Fruit fly (Drosophila melanogaster) whole organism, embryonic: ENCODE measurements around the gene hkb.

Experiments used
- Ada2b ChIP-seq: fragments of 200-800 bp; sonication (Bioruptor generic); IDR thresholded peaks from 2 replicates; pipeline ENCODE4 v1.3.6; 2022; ENCODE audit warnings: missing biosample characterization, missing genetic modification characterization
- Adf1 ChIP-seq: fragments of 200-800 bp; sonication (Bioruptor generic); IDR thresholded peaks from 2 replicates; pipeline ENCODE4 v1.3.6; 2022; ENCODE audit warnings: missing biosample characterization, missing genetic modification characterization
- Asciz ChIP-seq: fragments of 200-800 bp; sonication (Bioruptor generic); optimal IDR thresholded peaks from 2 replicates; lab custom pipeline; 2017; ENCODE audit warnings: missing biosample characterization, mild to moderate bottlenecking, missing genetic modification characterization, missing genetic modification reagents
- CG10209 ChIP-seq: fragments of 200-800 bp; sonication (Bioruptor generic); optimal IDR thresholded peaks from 3 replicates; lab custom pipeline; 2017; ENCODE audit warnings: missing biosample characterization, mild to moderate bottlenecking, missing genetic modification characterization, missing genetic modification reagents
- CG10274 ChIP-seq: fragments of 200-800 bp; sonication (Bioruptor generic); optimal IDR thresholded peaks from 3 replicates; lab custom pipeline; 2017; ENCODE audit warnings: missing biosample characterization, mild to moderate bottlenecking, missing genetic modification characterization
- CG12104 ChIP-seq: fragments of 200-800 bp; sonication (Bioruptor generic); optimal IDR thresholded peaks from 3 replicates; lab custom pipeline; 2016; ENCODE audit warnings: missing biosample characterization, missing genetic modification characterization
- CG1233 ChIP-seq: fragments of 200-800 bp; sonication (Bioruptor generic); optimal IDR thresholded peaks from 4 replicates; lab custom pipeline; 2018; ENCODE audit warnings: missing biosample characterization, mild to moderate bottlenecking, missing genetic modification characterization
- CG13424 ChIP-seq: fragments of 200-800 bp; sonication (Bioruptor generic); optimal IDR thresholded peaks from 2 replicates; lab custom pipeline; 2019; ENCODE audit warnings: missing biosample characterization, mild to moderate bottlenecking, missing genetic modification characterization, moderate library complexity
- CG14710 ChIP-seq: fragments of 200-800 bp; sonication (Bioruptor generic); optimal IDR thresholded peaks from 3 replicates; lab custom pipeline; 2019; ENCODE audit warnings: missing biosample characterization, mild to moderate bottlenecking, missing genetic modification characterization, moderate library complexity
- CG14860 ChIP-seq: fragments of 200-800 bp; sonication (Bioruptor generic); IDR thresholded peaks from 3 replicates; pipeline ENCODE4 v1.3.6; 2022; ENCODE audit warnings: missing biosample characterization, missing genetic modification characterization; ENCODE audit not compliant: partially characterized antibody
- CG17568 ChIP-seq: fragments of 200-800 bp; sonication (Bioruptor generic); optimal IDR thresholded peaks from 2 replicates; lab custom pipeline; 2018; ENCODE audit warnings: missing biosample characterization, mild to moderate bottlenecking, missing genetic modification characterization, moderate library complexity
- CG2889 ChIP-seq: fragments of 200-800 bp; sonication (Bioruptor generic); IDR thresholded peaks from 3 replicates; pipeline ENCODE4 v1.3.6; 2022; ENCODE audit warnings: missing biosample characterization, missing genetic modification characterization
- CG3407 ChIP-seq: fragments of 200-800 bp; sonication (Bioruptor generic); optimal IDR thresholded peaks from 2 replicates; lab custom pipeline; 2018; ENCODE audit warnings: missing biosample characterization, mild to moderate bottlenecking, missing genetic modification characterization
- CG42726 ChIP-seq: fragments of 200-800 bp; sonication (Bioruptor generic); IDR thresholded peaks from 2 replicates; pipeline ENCODE4 v1.3.6; 2022; ENCODE audit warnings: missing biosample characterization, missing genetic modification characterization; ENCODE audit not compliant: partially characterized antibody
- CG4854 ChIP-seq: fragments of 200-800 bp; sonication (Bioruptor generic); optimal IDR thresholded peaks from 2 replicates; lab custom pipeline; 2016; ENCODE audit warnings: missing biosample characterization, missing genetic modification characterization, inconsistent platforms
- CG5953 ChIP-seq: fragments of 200-800 bp; sonication (Bioruptor generic); IDR thresholded peaks from 2 replicates; pipeline ENCODE4 v1.3.6; 2022; ENCODE audit warnings: missing biosample characterization, missing genetic modification characterization
- CG7839 ChIP-seq: fragments of 200-800 bp; sonication (Bioruptor generic); optimal IDR thresholded peaks from 3 replicates; lab custom pipeline; 2018; ENCODE audit warnings: missing biosample characterization, mild to moderate bottlenecking, missing genetic modification characterization, moderate library complexity
- CG8388 ChIP-seq: fragments of 200-800 bp; sonication (Bioruptor generic); optimal IDR thresholded peaks from 2 replicates; lab custom pipeline; 2019; ENCODE audit warnings: missing biosample characterization, mild to moderate bottlenecking, missing genetic modification characterization, moderate library complexity
- CoRest ChIP-seq: fragments of 200-800 bp; sonication (Bioruptor generic); optimal IDR thresholded peaks from 3 replicates; lab custom pipeline; 2018; ENCODE audit warnings: missing biosample characterization, mild to moderate bottlenecking, missing genetic modification characterization, moderate library complexity
- HHEX ChIP-seq: fragments of 200-800 bp; sonication (Bioruptor generic); optimal IDR thresholded peaks from 3 replicates; lab custom pipeline; 2017; ENCODE audit warnings: missing biosample characterization, mild to moderate bottlenecking, missing genetic modification characterization, missing genetic modification reagents
- Hand ChIP-seq: fragments of 200-800 bp; sonication (Bioruptor generic); optimal IDR thresholded peaks from 2 replicates; lab custom pipeline; 2017; ENCODE audit warnings: mild to moderate bottlenecking, missing biosample characterization, missing genetic modification reagents, missing genetic modification characterization
- Jarid2 ChIP-seq: fragments of 200-800 bp; sonication (Bioruptor generic); optimal IDR thresholded peaks from 3 replicates; lab custom pipeline; 2017; ENCODE audit warnings: mild to moderate bottlenecking, missing biosample characterization, missing genetic modification reagents, missing genetic modification characterization
- Lpt ChIP-seq: fragments of >200 bp; optimal IDR thresholded peaks from 2 replicates; lab custom pipeline; 2018; ENCODE audit warnings: missing biosample characterization, missing genetic modification characterization
- MTF-1 ChIP-seq: fragments of 200-800 bp; sonication (Bioruptor generic); optimal IDR thresholded peaks from 2 replicates; lab custom pipeline; 2018; ENCODE audit warnings: missing biosample characterization, mild to moderate bottlenecking, missing genetic modification characterization, borderline replicate concordance
- Optix ChIP-seq: fragments of 200-800 bp; sonication (Bioruptor generic); IDR thresholded peaks from 3 replicates; pipeline ENCODE4 v1.3.6; 2022; ENCODE audit warnings: missing biosample characterization, missing genetic modification characterization
- Sry-δ ChIP-seq: fragments of 200-800 bp; sonication (Bioruptor generic); optimal IDR thresholded peaks from 2 replicates; lab custom pipeline; 2016; ENCODE audit warnings: missing biosample characterization, missing genetic modification characterization
- Ssrp ChIP-seq: fragments of 200-800 bp; sonication (Bioruptor generic); optimal IDR thresholded peaks from 2 replicates; lab custom pipeline; 2018; ENCODE audit warnings: missing biosample characterization, mild to moderate bottlenecking, missing genetic modification characterization, moderate library complexity
- ash1 ChIP-seq: fragments of 200-800 bp; sonication (Bioruptor generic); optimal IDR thresholded peaks from 2 replicates; lab custom pipeline; 2018; ENCODE audit warnings: missing biosample characterization, mild to moderate bottlenecking, missing genetic modification characterization
- cwo ChIP-seq: fragments of 200-800 bp; sonication (Bioruptor generic); optimal IDR thresholded peaks from 3 replicates; lab custom pipeline; 2017; ENCODE audit warnings: missing biosample characterization, missing genetic modification characterization, mild to moderate bottlenecking, moderate library complexity, missing genetic modification reagents
- disco-r ChIP-seq: fragments of 200-800 bp; sonication (Bioruptor generic); optimal IDR thresholded peaks from 2 replicates; lab custom pipeline; 2016; ENCODE audit warnings: missing biosample characterization, missing genetic modification characterization
- fd96Cb ChIP-seq: fragments of 200-800 bp; sonication (Bioruptor generic); optimal IDR thresholded peaks from 2 replicates; lab custom pipeline; 2018; ENCODE audit warnings: missing biosample characterization, mild to moderate bottlenecking, missing genetic modification characterization, moderate library complexity
- gem ChIP-seq: fragments of 200-800 bp; sonication (Bioruptor generic); optimal IDR thresholded peaks from 2 replicates; lab custom pipeline; 2019; ENCODE audit warnings: missing biosample characterization, mild to moderate bottlenecking, missing genetic modification characterization, moderate library complexity
- gro ChIP-seq: fragments of 200-800 bp; sonication (Bioruptor generic); optimal IDR thresholded peaks from 2 replicates; lab custom pipeline; 2016; ENCODE audit warnings: missing biosample characterization, missing genetic modification characterization
- gsb ChIP-seq: fragments of 200-800 bp; sonication (Bioruptor generic); IDR thresholded peaks from 2 replicates; pipeline ENCODE4 v1.3.6; 2022; ENCODE audit warnings: missing biosample characterization, missing genetic modification characterization
- kah ChIP-seq: fragments of 200-800 bp; sonication (Bioruptor generic); optimal IDR thresholded peaks from 2 replicates; lab custom pipeline; 2018; ENCODE audit warnings: missing biosample characterization, mild to moderate bottlenecking, missing genetic modification characterization
- kni ChIP-seq: fragments of 200-800 bp; sonication (Bioruptor generic); optimal IDR thresholded peaks from 3 replicates; lab custom pipeline; 2017; ENCODE audit warnings: mild to moderate bottlenecking, missing biosample characterization, missing genetic modification reagents, missing genetic modification characterization
- lilli ChIP-seq: fragments of 200-800 bp; sonication (Bioruptor generic); optimal IDR thresholded peaks from 3 replicates; lab custom pipeline; 2016; ENCODE audit warnings: missing biosample characterization, missing genetic modification characterization
- mam ChIP-seq: fragments of 200-800 bp; sonication (Bioruptor generic); optimal IDR thresholded peaks from 3 replicates; lab custom pipeline; 2016; ENCODE audit warnings: missing biosample characterization, missing genetic modification characterization
- nau ChIP-seq: fragments of 200-800 bp; sonication (Bioruptor generic); optimal IDR thresholded peaks from 3 replicates; lab custom pipeline; 2017; ENCODE audit warnings: missing biosample characterization, mild to moderate bottlenecking, missing genetic modification characterization, missing genetic modification reagents
- odd ChIP-seq: fragments of 200-800 bp; sonication (Bioruptor generic); optimal IDR thresholded peaks from 2 replicates; lab custom pipeline; 2017; ENCODE audit warnings: missing biosample characterization, mild to moderate bottlenecking, missing genetic modification characterization
- sc ChIP-seq, 3 experiments: fragments of >200 bp in 2 of 3; fragments of 200-800 bp in 1 of 3; sonication (Bioruptor generic) in 1 of 3; optimal IDR thresholded peaks; 2 replicates in 2 of 3; 3 replicates in 1 of 3; lab custom pipeline; 2017; ENCODE audit warnings: mild to moderate bottlenecking in 1 of 3, missing biosample characterization in 1 of 3, missing genetic modification characterization in 1 of 3, missing genetic modification reagents in 1 of 3
- so ChIP-seq: fragments of 200-800 bp; sonication (Bioruptor generic); IDR thresholded peaks from 3 replicates; pipeline ENCODE4 v1.3.6; 2022; ENCODE audit warnings: missing biosample characterization, missing genetic modification characterization
- stwl ChIP-seq: fragments of 200-800 bp; sonication (Bioruptor generic); optimal IDR thresholded peaks from 3 replicates; lab custom pipeline; 2018; ENCODE audit warnings: missing biosample characterization, mild to moderate bottlenecking, missing genetic modification characterization, moderate library complexity
- tin ChIP-seq: fragments of 200-800 bp; sonication (Bioruptor generic); optimal IDR thresholded peaks from 3 replicates; lab custom pipeline; 2016; ENCODE audit warnings: missing biosample characterization, missing genetic modification characterization
- usp ChIP-seq: fragments of >200 bp; optimal IDR thresholded peaks from 2 replicates; lab custom pipeline; 2017; ENCODE audit warnings: missing biosample characterization, missing genetic modification characterization
- zfh2 ChIP-seq: fragments of 200-800 bp; sonication (Bioruptor generic); optimal IDR thresholded peaks from 2 replicates; lab custom pipeline; 2016; ENCODE audit warnings: missing biosample characterization, missing genetic modification characterization

Gene hkb

dm6 chr3R:4394654-4395581 lies 48.5 kb upstream of the hkb start:
- peak; percentile 75 for TF ChIP-seq CG1233 (GFP tag; lab: Kevin White, UChicago)
- no peak for TF ChIP-seq sc (optimal IDR thresholded peaks at IDR 0.05; lab: Kevin White, UChicago)
- TF ChIP-seq sc (GFP tag; optimal IDR thresholded peaks at IDR 0.05; lab: Kevin White, UChicago) = peak; percentile 47
- TF ChIP-seq lilli (GFP tag; lab: Kevin White, UChicago) = peak; percentile 90
- peak; percentile 85 for TF ChIP-seq cwo
- TF ChIP-seq zfh2 (GFP tag; lab: Kevin White, UChicago) = peak; percentile 91
- peak; percentile 71 for TF ChIP-seq gsb (GFP tag; lab: Robert Waterston, UW)
- TF ChIP-seq ash1 (GFP tag; lab: Kevin White, UChicago) = peak; percentile 4
- TF ChIP-seq CG10209 (GFP tag; lab: Kevin White, UChicago) = peak; percentile 88
- peak; percentile 70 for TF ChIP-seq CG3407 (GFP tag; lab: Kevin White, UChicago)
- peak; percentile 66 for TF ChIP-seq Hand (GFP tag; lab: Kevin White, UChicago)
- TF ChIP-seq CG2889 = peak; percentile 77; the same call in 2 of the 3 replicates
- no peak for TF ChIP-seq usp
- peak; percentile 53 for TF ChIP-seq Adf1 (GFP tag; lab: Robert Waterston, UW)
- peak; percentile 85 for TF ChIP-seq CG5953 (GFP tag; lab: Robert Waterston, UW)
- peak; percentile 84 for TF ChIP-seq nau
- TF ChIP-seq CG12104 (GFP tag; lab: Kevin White, UChicago) = peak; percentile 77
- peak; percentile 88 for TF ChIP-seq HHEX (GFP tag; lab: Kevin White, UChicago)
- peak; percentile 74 for TF ChIP-seq CG17568 (GFP tag; lab: Kevin White, UChicago)
- TF ChIP-seq CG14860 (GFP tag; lab: Robert Waterston, UW) = no peak
- peak; percentile 87 for TF ChIP-seq disco-r (GFP tag; lab: Kevin White, UChicago)
- peak; percentile 95 for TF ChIP-seq gro
- TF ChIP-seq fd96Cb (tag; lab: Kevin White, UChicago) = peak; percentile 84
- TF ChIP-seq Sry-δ (GFP tag; lab: Kevin White, UChicago) = peak; percentile 65
- TF ChIP-seq Asciz (GFP tag; lab: Kevin White, UChicago) = peak; percentile 82
- TF ChIP-seq kni (GFP tag; lab: Kevin White, UChicago) = peak; percentile 8
- peak; percentile 57 for TF ChIP-seq kah
- TF ChIP-seq CG10274 (GFP tag; lab: Kevin White, UChicago) = peak; percentile 92
- peak; percentile 45 for TF ChIP-seq MTF-1 (GFP tag; lab: Kevin White, UChicago)
- peak; percentile 75 for TF ChIP-seq tin
- TF ChIP-seq Ada2b (GFP tag; lab: Robert Waterston, UW) = peak; percentile 86
- TF ChIP-seq stwl (tag; lab: Kevin White, UChicago) = no peak
- peak; percentile 84 for TF ChIP-seq CG13424 (tag; lab: Kevin White, UChicago)
- TF ChIP-seq Optix (GFP tag; lab: Robert Waterston, UW) = peak; percentile 87
- peak; percentile 80; the same call in 2 of the 3 replicates for TF ChIP-seq so (GFP tag; lab: Robert Waterston, UW)
- peak; percentile 81 for TF ChIP-seq CG8388 (GFP tag; lab: Kevin White, UChicago)
- TF ChIP-seq Jarid2 = no peak
- TF ChIP-seq CG4854 = peak; percentile 80
- TF ChIP-seq mam = peak; percentile 88
- TF ChIP-seq CG14710 = peak; percentile 64
- peak; percentile 76 for TF ChIP-seq odd (GFP tag; lab: Kevin White, UChicago)
- TF ChIP-seq gem (tag; lab: Kevin White, UChicago) = peak; percentile 94
- peak; percentile 76 for TF ChIP-seq Ssrp (tag; lab: Kevin White, UChicago)
- no peak for TF ChIP-seq Lpt (GFP tag; lab: Kevin White, UChicago)
- TF ChIP-seq CG42726 = no peak
- peak; percentile 91 for TF ChIP-seq CoRest (tag; lab: Kevin White, UChicago)
- TF ChIP-seq CG7839 = peak; percentile 94
